Worm (Caenorhabditis elegans) whole organism, young adult: Measurements from ENCODE around the gene vha-1.

ENCODE experiments used
- B0035.1 ChIP-seq: sonication (generic microtip); optimal IDR thresholded peaks from 2 replicates; lab custom pipeline; 2016; ENCODE audit warnings: missing genetic modification characterization, mild to moderate bottlenecking, missing compliant biosample characterization, missing genotype, missing genetic modification reagents
- D2030.7 ChIP-seq: fragments of 200-800 bp; sonication (Bioruptor generic); IDR thresholded peaks from 2 replicates; pipeline ENCODE4 v1.3.6; 2022; ENCODE audit warnings: missing genetic modification reagents, missing genetic modification characterization, missing compliant biosample characterization
- F33H1.4 ChIP-seq: fragments of 200-800 bp; sonication (Bioruptor generic); IDR thresholded peaks from 2 replicates; pipeline ENCODE4 v1.3.6; 2022; ENCODE audit warnings: missing genetic modification reagents, missing genetic modification characterization, missing compliant biosample characterization
- F55B11.4 ChIP-seq: sonication (generic microtip); optimal IDR thresholded peaks from 2 replicates; lab custom pipeline; 2016; ENCODE audit warnings: missing compliant biosample characterization, missing genetic modification characterization, borderline replicate concordance; ENCODE audit not compliant: insufficient read depth
- K11D2.4 ChIP-seq: fragments of 200-800 bp; sonication (Bioruptor generic); IDR thresholded peaks from 2 replicates; pipeline ENCODE4 v1.3.6; 2022; ENCODE audit warnings: missing genetic modification reagents, missing genetic modification characterization, missing compliant biosample characterization
- T26A5.8 ChIP-seq: sonication (generic microtip); optimal IDR thresholded peaks from 2 replicates; lab custom pipeline; 2016; ENCODE audit warnings: missing genetic modification characterization, missing compliant biosample characterization
- Y53G8AR.9 ChIP-seq: fragments of 200-800 bp; sonication (Bioruptor generic); conservative IDR thresholded peaks from 2 replicates; pipeline ENCODE4 v1.3.6; 2022; ENCODE audit warnings: missing genetic modification reagents, missing genetic modification characterization, missing compliant biosample characterization
- Y56A3A.18 ChIP-seq: fragments of 200-800 bp; sonication (Bioruptor generic); IDR thresholded peaks from 2 replicates; pipeline ENCODE4 v1.3.6; 2022; ENCODE audit warnings: missing genetic modification reagents, missing genetic modification characterization, missing compliant biosample characterization
- athp-1 ChIP-seq: sonication (generic microtip); optimal IDR thresholded peaks from 2 replicates; lab custom pipeline; 2017; ENCODE audit warnings: mild to moderate bottlenecking, missing genetic modification characterization, missing compliant biosample characterization
- attf-5 ChIP-seq: fragments of 200-800 bp; sonication (Bioruptor generic); optimal IDR thresholded peaks from 2 replicates; lab custom pipeline; 2018; ENCODE audit warnings: mild to moderate bottlenecking, missing genetic modification characterization, missing compliant biosample characterization
- ceh-100 ChIP-seq: fragments of 200-800 bp; sonication (Bioruptor generic); IDR thresholded peaks from 2 replicates; pipeline ENCODE4 v1.3.6; 2022; ENCODE audit warnings: missing genetic modification reagents, missing genetic modification characterization, missing compliant biosample characterization
- ceh-58 ChIP-seq: fragments of 200-800 bp; sonication (Bioruptor generic); IDR thresholded peaks from 2 replicates; pipeline ENCODE4 v1.3.6; 2022; ENCODE audit warnings: missing genetic modification characterization, missing compliant biosample characterization
- ceh-91 ChIP-seq: fragments of 200-800 bp; sonication (Bioruptor generic); IDR thresholded peaks from 2 replicates; pipeline ENCODE4 v1.3.6; 2022; ENCODE audit warnings: missing genetic modification reagents, missing genetic modification characterization, missing compliant biosample characterization
- egl-44 ChIP-seq: fragments of 200-800 bp; sonication (Bioruptor generic); IDR thresholded peaks from 2 replicates; pipeline ENCODE4 v1.3.6; 2022; ENCODE audit warnings: missing genetic modification reagents, missing genetic modification characterization, missing compliant biosample characterization
- egrh-3 ChIP-seq: fragments of 200-800 bp; sonication (Bioruptor generic); IDR thresholded peaks from 2 replicates; pipeline ENCODE4 v1.3.6; 2022; ENCODE audit warnings: missing genetic modification reagents, missing genetic modification characterization, missing compliant biosample characterization
- ekl-4 ChIP-seq: fragments of 200-800 bp; sonication (Bioruptor generic); IDR thresholded peaks from 2 replicates; pipeline ENCODE4 v1.3.6; 2022; ENCODE audit warnings: missing genetic modification reagents, missing genetic modification characterization, missing compliant biosample characterization
- him-1 ChIP-seq: sonication (generic microtip); optimal IDR thresholded peaks from 2 replicates; lab custom pipeline; 2016; ENCODE audit warnings: missing genotype, missing genetic modification reagents, missing genetic modification characterization, missing compliant biosample characterization
- hmg-1.2 ChIP-seq: fragments of 200-800 bp; sonication (Bioruptor generic); IDR thresholded peaks from 2 replicates; pipeline ENCODE4 v1.3.6; 2022; ENCODE audit warnings: missing genetic modification reagents, missing genetic modification characterization, missing compliant biosample characterization
- hmg-20 ChIP-seq: fragments of 200-800 bp; sonication (Bioruptor generic); IDR thresholded peaks from 2 replicates; pipeline ENCODE4 v1.3.6; 2022; ENCODE audit warnings: missing genetic modification reagents, missing genetic modification characterization, missing compliant biosample characterization
- hsf-1 ChIP-seq: fragments of 200-800 bp; sonication (Bioruptor generic); IDR thresholded peaks from 2 replicates; pipeline ENCODE4 v1.3.6; 2022; ENCODE audit warnings: missing genetic modification reagents, missing genetic modification characterization, missing compliant biosample characterization
- lin-26 ChIP-seq: fragments of 200-800 bp; sonication (Bioruptor generic); IDR thresholded peaks from 2 replicates; pipeline ENCODE4 v1.3.6; 2022; ENCODE audit warnings: missing genetic modification reagents, missing genetic modification characterization, missing compliant biosample characterization
- lin-54 ChIP-seq: fragments of 200-800 bp; sonication (Bioruptor generic); optimal IDR thresholded peaks from 2 replicates; lab custom pipeline; 2018; ENCODE audit warnings: mild to moderate bottlenecking, missing genetic modification characterization, missing compliant biosample characterization
- lsl-1 ChIP-seq: fragments of 200-800 bp; sonication (Bioruptor generic); optimal IDR thresholded peaks from 2 replicates; lab custom pipeline; 2018; ENCODE audit warnings: mild to moderate bottlenecking, missing genetic modification characterization, moderate library complexity, missing compliant biosample characterization
- madf-3 ChIP-seq: fragments of 200-800 bp; sonication (Bioruptor generic); IDR thresholded peaks from 2 replicates; pipeline ENCODE4 v1.3.6; 2022; ENCODE audit warnings: missing genetic modification reagents, missing genetic modification characterization, missing compliant biosample characterization
- madf-6 ChIP-seq: fragments of 200-800 bp; sonication (Bioruptor generic); IDR thresholded peaks from 2 replicates; pipeline ENCODE4 v1.3.6; 2022; ENCODE audit warnings: missing genetic modification reagents, missing genetic modification characterization, missing compliant biosample characterization
- mcd-1 ChIP-seq: fragments of 200-800 bp; sonication (Bioruptor generic); IDR thresholded peaks from 2 replicates; pipeline ENCODE4 v1.3.6; 2022; ENCODE audit warnings: missing genetic modification reagents, missing genetic modification characterization, missing compliant biosample characterization
- nfyb-1 ChIP-seq: fragments of 200-800 bp; sonication (Bioruptor generic); IDR thresholded peaks from 2 replicates; pipeline ENCODE4 v1.3.6; 2022; ENCODE audit warnings: missing genetic modification reagents, missing genetic modification characterization, missing compliant biosample characterization
- nhr-179 ChIP-seq: sonication (generic microtip); optimal IDR thresholded peaks from 2 replicates; lab custom pipeline; 2016; ENCODE audit warnings: mild to moderate bottlenecking, missing genetic modification characterization, missing compliant biosample characterization
- pbrm-1 ChIP-seq: fragments of 200-800 bp; sonication (Bioruptor generic); IDR thresholded peaks from 2 replicates; pipeline ENCODE4 v1.3.6; 2022; ENCODE audit warnings: missing genetic modification reagents, missing genetic modification characterization, missing compliant biosample characterization
- rec-8 ChIP-seq, 2 experiments: sonication (generic microtip); optimal IDR thresholded peaks; 2 replicates each; lab custom pipeline; 2016; ENCODE audit warnings: mild to moderate bottlenecking in 2 of 2, missing genetic modification characterization in 2 of 2, missing genetic modification reagents in 2 of 2, missing genotype in 2 of 2, missing biosample characterization in 1 of 2, missing compliant biosample characterization in 1 of 2, moderate library complexity in 1 of 2
- snpc-1.1 ChIP-seq: sonication (generic microtip); optimal IDR thresholded peaks from 2 replicates; lab custom pipeline; 2017; ENCODE audit warnings: missing genetic modification characterization, mild to moderate bottlenecking, missing compliant biosample characterization, antibody characterized with exemption, moderate library complexity, missing genotype, missing genetic modification reagents; ENCODE audit not compliant: insufficient read depth
- tlf-1 ChIP-seq: fragments of 200-800 bp; sonication (Bioruptor generic); optimal IDR thresholded peaks from 2 replicates; lab custom pipeline; 2018; ENCODE audit warnings: mild to moderate bottlenecking, missing genetic modification characterization, missing compliant biosample characterization
- unc-62 ChIP-seq: fragments of 150-350 bp; optimal IDR thresholded peaks from 2 replicates; lab custom pipeline; 2014; ENCODE audit warnings: missing biosample characterization, missing genetic modification reagents, missing genetic modification characterization
- zfh-2 ChIP-seq: fragments of 200-800 bp; sonication (Bioruptor generic); conservative IDR thresholded peaks from 2 replicates; pipeline ENCODE4 v1.3.6; 2022; ENCODE audit warnings: missing genetic modification reagents, missing genetic modification characterization, missing compliant biosample characterization
- zim-3 ChIP-seq: sonication (generic microtip); optimal IDR thresholded peaks from 2 replicates; lab custom pipeline; 2017; ENCODE audit warnings: mild to moderate bottlenecking, missing genetic modification characterization, moderate library complexity, missing compliant biosample characterization
- ztf-28 ChIP-seq: fragments of 200-800 bp; sonication (Bioruptor generic); IDR thresholded peaks from 2 replicates; pipeline ENCODE4 v1.3.6; 2022; ENCODE audit warnings: missing genetic modification reagents, missing genetic modification characterization, missing compliant biosample characterization
- ztf-6 ChIP-seq: fragments of 200-800 bp; sonication (Bioruptor generic); IDR thresholded peaks from 2 replicates; pipeline ENCODE4 v1.3.6; 2022; ENCODE audit warnings: missing genetic modification reagents, missing genetic modification characterization, missing compliant biosample characterization

Gene vha-1

ce11 chrIII:9765465-9765900, 15.6 kb upstream of the vha-1 start (continued):
- TF ChIP-seq ekl-4 (GFP tag; lab: Robert Waterston, UW): peak; percentile 99
- no peak for TF ChIP-seq snpc-1.1
- peak; percentile 98 for TF ChIP-seq Y53G8AR.9
- TF ChIP-seq tlf-1 (GFP tag; lab: Kevin White, UChicago): peak; percentile 97
- TF ChIP-seq nfyb-1 (GFP tag; lab: Robert Waterston, UW): peak; percentile 99
- TF ChIP-seq B0035.1 (tag; lab: Kevin White, UChicago): peak; percentile 90

DNA sequence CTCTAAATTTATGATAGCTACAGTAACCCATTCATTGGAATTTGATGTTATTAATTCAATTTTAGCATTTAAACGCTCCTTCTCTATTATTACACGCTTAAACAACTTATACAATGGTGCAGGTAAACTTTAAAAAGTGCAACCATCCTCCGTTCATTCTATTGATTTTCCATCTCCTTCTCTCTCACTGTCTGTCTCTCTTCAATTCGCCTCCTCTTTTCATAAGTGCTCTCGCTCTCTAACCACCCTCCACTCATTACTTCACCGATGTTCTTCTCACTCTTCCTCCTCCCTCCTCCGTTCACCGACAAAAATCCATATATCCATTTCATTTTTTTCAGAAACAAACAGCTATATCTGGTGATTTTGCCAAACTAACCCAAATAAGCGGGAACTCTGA, 14.9 kb upstream of the vha-1 start, which contains the start of gene cbp-1:
cbp-1 (plus strand) TSS at position 335 of the 400 bp plus-strand sequence.
- TF ChIP-seq hmg-1.2 (peak; percentile 90), mcd-1 (0 out of 2 replicates have a peak, but pooled peaks have one; percentile 5), unc-62 (no peak), madf-3 (GFP tag; lab: Robert Waterston, UW) (0 out of 2 replicates have a peak, but pooled peaks have one; percentile 58), pbrm-1 (0 out of 2 replicates have a peak, but pooled peaks have one; percentile 11)

DNA sequence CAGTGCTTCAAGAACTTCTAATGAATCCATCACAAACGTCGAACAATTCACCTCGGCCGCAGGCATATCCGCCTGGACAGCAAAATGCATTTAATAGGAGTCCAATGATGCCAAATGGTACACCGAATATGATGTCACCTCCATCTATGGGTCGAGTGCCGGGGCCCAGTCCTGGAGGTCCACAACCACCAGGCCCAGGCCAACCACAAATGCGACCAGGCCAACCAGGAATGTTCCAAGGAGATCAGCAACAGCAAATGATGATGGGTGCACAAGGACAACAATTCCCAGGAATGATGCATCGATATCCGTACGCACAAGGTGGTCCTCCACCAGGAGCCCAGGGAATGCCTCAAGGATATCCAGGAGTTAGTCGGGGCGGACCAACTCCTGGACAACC, 14.0 kb upstream of the vha-1 start:
- TF ChIP-seq zfh-2 (GFP tag; lab: Robert Waterston, UW): peak; percentile 35; the same call in 1 of the 2 replicates
- TF ChIP-seq T26A5.8 (tag; lab: Kevin White, UChicago): no peak
- 0 out of 2 replicates have a peak, but pooled peaks have one; percentile 30 for TF ChIP-seq K11D2.4 (GFP tag; lab: Robert Waterston, UW)

ce11 chrIII:9768023-9768422, 13.0 kb upstream of the vha-1 start:
- TF ChIP-seq nfyb-1 (GFP tag; lab: Robert Waterston, UW) (peak; percentile 40; the same call in 1 of the 2 replicates), zfh-2 (GFP tag; lab: Robert Waterston, UW) (peak; percentile 54; the same call in 1 of the 2 replicates), zim-3 (tag; lab: Kevin White, UChicago) (peak; percentile 7), egrh-3 (0 out of 2 replicates have a peak, but pooled peaks have one; percentile 30), ceh-58 (GFP tag; lab: Robert Waterston, UW) (no peak), T26A5.8 (tag; lab: Kevin White, UChicago) (no peak)

DNA sequence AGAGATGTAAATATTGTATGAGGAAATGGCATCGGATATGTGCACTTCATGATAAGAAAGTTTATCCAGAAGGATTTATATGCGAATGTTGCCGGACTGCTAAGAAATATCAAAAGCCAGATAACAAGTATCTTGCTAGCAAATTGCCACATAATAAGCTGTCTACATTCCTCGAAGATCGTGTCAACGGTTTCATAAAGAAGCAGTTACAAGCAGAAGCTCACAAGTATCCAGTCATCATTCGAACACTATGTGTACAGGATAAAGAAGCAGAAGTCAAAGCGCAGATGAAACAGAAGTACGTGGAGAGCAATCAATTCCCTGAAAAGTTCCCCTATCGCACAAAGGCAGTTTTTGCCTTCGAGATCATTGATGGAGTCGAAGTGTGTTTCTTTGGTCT, 10.5 kb upstream of the vha-1 start:
- TF ChIP-seq rec-8 (tag; optimal IDR thresholded peaks at IDR 0.05; lab: Kevin White, UChicago): no peak
- 0 out of 2 replicates have a peak, but pooled peaks have one; percentile 18 for TF ChIP-seq hsf-1 (GFP tag; lab: Robert Waterston, UW)

DNA sequence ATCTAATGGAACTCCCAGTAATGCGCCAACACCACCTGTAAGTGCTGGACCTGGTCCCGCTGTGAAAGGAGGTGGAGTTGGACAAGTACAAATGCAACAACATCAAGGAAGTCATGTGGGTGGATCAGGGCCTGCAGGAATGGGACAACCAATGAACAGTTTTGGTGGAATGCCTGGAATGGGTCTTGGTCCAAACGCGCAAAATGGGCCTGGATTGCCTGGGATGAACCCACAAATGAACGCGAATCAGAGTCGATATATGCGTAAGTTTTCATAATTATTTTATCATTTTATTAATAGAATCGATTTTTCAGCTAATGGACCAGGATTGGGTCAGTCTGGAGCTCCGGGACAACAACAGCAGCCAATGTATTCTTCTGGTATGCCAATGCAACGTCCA, 8.7 kb upstream of the vha-1 start:
- TF ChIP-seq zfh-2 (GFP tag; lab: Robert Waterston, UW): 0 out of 2 replicates have a peak, but pooled peaks have one; percentile 26
- TF ChIP-seq mcd-1: no peak

- peak; percentile 42 for TF ChIP-seq lsl-1 (GFP tag; lab: Kevin White, UChicago)
- peak; percentile 40 for TF ChIP-seq him-1 (tag; lab: Kevin White, UChicago)
- no peak for TF ChIP-seq ztf-28 (GFP tag; lab: Robert Waterston, UW)
- 0 out of 2 replicates have a peak, but pooled peaks have one; percentile 36 for TF ChIP-seq F33H1.4 (GFP tag; lab: Robert Waterston, UW)
- TF ChIP-seq attf-5: no peak
- TF ChIP-seq nhr-179 (tag; lab: Kevin White, UChicago): no peak
- no peak for TF ChIP-seq Y56A3A.18
- no peak for TF ChIP-seq D2030.7
- TF ChIP-seq ceh-91: 0 out of 2 replicates have a peak, but pooled peaks have one; percentile 14
- TF ChIP-seq athp-1 (tag; lab: Kevin White, UChicago): no peak
- TF ChIP-seq mcd-1: peak; percentile 59; the same call in 1 of the 2 replicates
- TF ChIP-seq ceh-100 (GFP tag; lab: Robert Waterston, UW): peak; percentile 94
- peak; percentile 87 for TF ChIP-seq lin-54 (GFP tag; lab: Kevin White, UChicago)
- TF ChIP-seq ztf-6 (GFP tag; lab: Robert Waterston, UW): no peak
- TF ChIP-seq lin-26 (GFP tag; lab: Robert Waterston, UW): no peak
- no peak for TF ChIP-seq egl-44 (GFP tag; lab: Robert Waterston, UW)
- TF ChIP-seq F55B11.4 (tag; lab: Kevin White, UChicago): no peak
- no peak for TF ChIP-seq hmg-20 (GFP tag; lab: Robert Waterston, UW)
- TF ChIP-seq madf-6: 0 out of 2 replicates have a peak, but pooled peaks have one; percentile 13
These were observed 5.1 kb upstream of the vha-1 start for ce11 chrIII:9775916-9776315.
